Worm (Caenorhabditis elegans): ENCODE data around the gene rgs-6.

Gene rgs-6

ce11 chrX:5775804-5776252 is 42.2 kb upstream of the rgs-6 start:
- no peak for TF ChIP-seq skn-1 (tag; optimal IDR thresholded peaks at IDR 0.05)
- TF ChIP-seq nhr-43 (tag; optimal IDR thresholded peaks at IDR 0.05; ENCODE audit: poor library complexity, severe bottlenecking) = no peak
- TF ChIP-seq lin-15B (tag; optimal IDR thresholded peaks at IDR 0.05) = peak; percentile 69
- TF ChIP-seq pqm-1 (tag; optimal IDR thresholded peaks at IDR 0.05) = peak; percentile 1
- TF ChIP-seq unc-62 (GFP tag; optimal IDR thresholded peaks at IDR 0.05) = no peak
- no peak for TF ChIP-seq mdl-1 (tag; optimal IDR thresholded peaks at IDR 0.05)
- TF ChIP-seq jun-1 (tag; optimal IDR thresholded peaks at IDR 0.05) = no peak
- TF ChIP-seq nhr-23 (tag; optimal IDR thresholded peaks at IDR 0.05) = peak; percentile 80
- no peak for TF ChIP-seq egl-27 (tag; optimal IDR thresholded peaks at IDR 0.05)
- TF ChIP-seq hmg-11 (tag; optimal IDR thresholded peaks at IDR 0.05) = peak; percentile 50
- peak; percentile 72 for TF ChIP-seq lin-39 (tag; optimal IDR thresholded peaks at IDR 0.05)
- TF ChIP-seq sea-2 (GFP tag; optimal IDR thresholded peaks at IDR 0.05) = no peak
- TF ChIP-seq nhr-67 (tag; optimal IDR thresholded peaks at IDR 0.05) = no peak
- TF ChIP-seq nhr-77 (tag; optimal IDR thresholded peaks at IDR 0.05) = no peak
- TF ChIP-seq daf-12 (tag; optimal IDR thresholded peaks at IDR 0.05) = no peak
- no peak for TF ChIP-seq elt-3 (tag; optimal IDR thresholded peaks at IDR 0.05)
- TF ChIP-seq R02D3.7 (tag; optimal IDR thresholded peaks at IDR 0.05) = no peak
- no peak for TF ChIP-seq nhr-237 (tag; optimal IDR thresholded peaks at IDR 0.05)
- TF ChIP-seq fos-1 (tag; optimal IDR thresholded peaks at IDR 0.05) = no peak
- TF ChIP-seq pha-4 (tag; optimal IDR thresholded peaks at IDR 0.05) = peak; percentile 51
- no peak for TF ChIP-seq fkh-2 (tag; optimal IDR thresholded peaks at IDR 0.05)
- TF ChIP-seq aly-2 (tag; optimal IDR thresholded peaks at IDR 0.05) = no peak
- TF ChIP-seq nhr-12 (tag; optimal IDR thresholded peaks at IDR 0.05) = no peak
- no peak for TF ChIP-seq nhr-28 (tag; optimal IDR thresholded peaks at IDR 0.05)
- TF ChIP-seq egl-5 (tag; optimal IDR thresholded peaks at IDR 0.05) = peak; percentile 71
- TF ChIP-seq ceh-28 (tag; optimal IDR thresholded peaks at IDR 0.05) = no peak
- TF ChIP-seq snpc-4 (tag; optimal IDR thresholded peaks at IDR 0.05) = peak; percentile 68
- no peak for TF ChIP-seq mml-1 (tag; optimal IDR thresholded peaks at IDR 0.05)
- TF ChIP-seq ceh-9 (tag; optimal IDR thresholded peaks at IDR 0.05) = no peak
- peak; percentile 27 for TF ChIP-seq ceh-16 (tag; optimal IDR thresholded peaks at IDR 0.05)
- peak; percentile 17 for TF ChIP-seq tbx-2 (tag; optimal IDR thresholded peaks at IDR 0.05)
- no peak for TF ChIP-seq unc-39 (tag; optimal IDR thresholded peaks at IDR 0.05)
- no peak for TF ChIP-seq elt-1 (tag; optimal IDR thresholded peaks at IDR 0.05)
- TF ChIP-seq ama-1 (optimal IDR thresholded peaks at IDR 0.05) = no peak
- TF ChIP-seq ZK546.5 (tag; optimal IDR thresholded peaks at IDR 0.05) = no peak
- no peak for TF ChIP-seq nhr-25 (tag; optimal IDR thresholded peaks at IDR 0.05)
- TF ChIP-seq ceh-82 (tag; optimal IDR thresholded peaks at IDR 0.05) = no peak
- TF ChIP-seq nhr-76 (tag; optimal IDR thresholded peaks at IDR 0.05) = no peak
- TF ChIP-seq ztf-4 (tag; optimal IDR thresholded peaks at IDR 0.05) = no peak
- no peak for TF ChIP-seq ztf-11 (tag; optimal IDR thresholded peaks at IDR 0.05)
- TF ChIP-seq lsy-12 (tag; optimal IDR thresholded peaks at IDR 0.05) = no peak
- TF ChIP-seq zag-1 (tag; optimal IDR thresholded peaks at IDR 0.05) = no peak
- TF ChIP-seq fkh-10 (GFP tag; optimal IDR thresholded peaks at IDR 0.05) = peak; percentile 24
- TF ChIP-seq elt-2 (tag; optimal IDR thresholded peaks at IDR 0.05) = peak; percentile 75
- TF ChIP-seq nhr-11 (tag; optimal IDR thresholded peaks at IDR 0.05) = no peak
- no peak for TF ChIP-seq eor-1 (tag; optimal IDR thresholded peaks at IDR 0.05)
- TF ChIP-seq nfya-1 (tag; optimal IDR thresholded peaks at IDR 0.05; ENCODE audit: insufficient read depth) = peak; percentile 69

- no peak for TF ChIP-seq tbx-2 (tag; optimal IDR thresholded peaks at IDR 0.05)
- TF ChIP-seq elt-1 (tag; optimal IDR thresholded peaks at IDR 0.05) = no peak
- no peak for TF ChIP-seq nhr-25 (tag; optimal IDR thresholded peaks at IDR 0.05)
- no peak for TF ChIP-seq daf-12 (tag; optimal IDR thresholded peaks at IDR 0.05)
- TF ChIP-seq zag-1 (tag; optimal IDR thresholded peaks at IDR 0.05) = no peak
- no peak for TF ChIP-seq hmg-11 (tag; optimal IDR thresholded peaks at IDR 0.05)
- TF ChIP-seq nfya-1 (tag; optimal IDR thresholded peaks at IDR 0.05; ENCODE audit: insufficient read depth) = no peak
- TF ChIP-seq aly-2 (tag; optimal IDR thresholded peaks at IDR 0.05) = no peak
These were observed 39.9 kb upstream of the rgs-6 start, which contains the start of gene sym-3 for ce11 chrX:5773471-5773870. sym-3 (plus strand) TSS chrX:5773771.
